Fruit fly (Drosophila melanogaster) whole organism, adult: ENCODE measurements around the gene Obp83ef.

Experiments used
- CG12768 ChIP-seq: fragments of 200-800 bp; sonication (Bioruptor generic); optimal IDR thresholded peaks from 2 replicates; lab custom pipeline; 2017; ENCODE audit warnings: missing biosample characterization, missing genetic modification characterization, mild to moderate bottlenecking, moderate library complexity, missing genetic modification reagents
- CG14711 ChIP-seq: fragments of 200-800 bp; sonication (Bioruptor generic); optimal IDR thresholded peaks from 2 replicates; lab custom pipeline; 2018; ENCODE audit warnings: missing biosample characterization, mild to moderate bottlenecking, missing genetic modification characterization, moderate library complexity
- CG1620 ChIP-seq: fragments of 200-800 bp; sonication (Bioruptor generic); optimal IDR thresholded peaks from 2 replicates; lab custom pipeline; 2016; ENCODE audit warnings: missing biosample characterization, missing genetic modification characterization
- CG5204 ChIP-seq: fragments of 200-800 bp; sonication (Bioruptor generic); optimal IDR thresholded peaks from 2 replicates; lab custom pipeline; 2016; ENCODE audit warnings: missing biosample characterization, missing genetic modification characterization
- CG7101 ChIP-seq: fragments of 200-800 bp; sonication (Bioruptor generic); optimal IDR thresholded peaks from 2 replicates; lab custom pipeline; 2018; ENCODE audit warnings: missing biosample characterization, mild to moderate bottlenecking, missing genetic modification characterization, moderate library complexity
- Crg-1 ChIP-seq: fragments of 200-800 bp; sonication (Bioruptor generic); optimal IDR thresholded peaks from 2 replicates; lab custom pipeline; 2016; ENCODE audit warnings: missing biosample characterization, missing genetic modification characterization
- Hr96 ChIP-seq: fragments of 200-800 bp; sonication (Bioruptor generic); optimal IDR thresholded peaks from 2 replicates; lab custom pipeline; 2016; ENCODE audit warnings: missing biosample characterization, missing genetic modification characterization
- bab1 ChIP-seq: fragments of 200-800 bp; sonication (Bioruptor generic); optimal IDR thresholded peaks from 3 replicates; lab custom pipeline; 2019; ENCODE audit warnings: missing biosample characterization, mild to moderate bottlenecking, missing genetic modification characterization, moderate library complexity
- cic ChIP-seq: fragments of 200-800 bp; sonication (Bioruptor generic); optimal IDR thresholded peaks from 2 replicates; lab custom pipeline; 2017; ENCODE audit warnings: missing biosample characterization, mild to moderate bottlenecking, missing genetic modification characterization, moderate library complexity
- cnc ChIP-seq, 2 experiments: fragments of >200 bp; optimal IDR thresholded peaks; 2 replicates each; lab custom pipeline; 2017

DNA sequence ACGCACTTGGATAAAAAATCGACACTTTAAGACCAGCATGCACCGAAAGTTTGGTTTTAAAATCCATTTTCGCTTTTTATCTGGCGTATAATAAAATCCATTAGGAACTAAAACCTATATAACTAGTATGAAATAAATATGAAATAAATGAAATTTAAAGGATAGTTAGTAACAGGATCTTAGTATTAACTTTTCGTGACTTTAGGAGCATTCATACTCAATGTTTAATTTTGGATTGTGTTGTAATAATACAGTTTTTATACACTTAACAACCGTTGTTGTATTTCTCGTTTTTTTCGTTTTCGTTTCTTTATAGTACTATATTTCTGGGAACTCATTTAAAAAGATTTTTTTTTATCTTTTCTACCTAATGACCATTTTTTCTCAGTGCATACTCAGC, 38.3 kb upstream of the Obp83ef start:
- TF ChIP-seq cic (GFP tag; lab: Kevin White, UChicago) (no peak), CG12768 (GFP tag; lab: Kevin White, UChicago) (no peak), cnc (optimal IDR thresholded peaks at IDR 0.05; lab: Kevin White, UChicago) (no peak), CG5204 (GFP tag; lab: Kevin White, UChicago) (no peak), Crg-1 (GFP tag; lab: Kevin White, UChicago) (no peak), CG7101 (tag; lab: Kevin White, UChicago) (no peak), Hr96 (GFP tag; lab: Kevin White, UChicago) (no peak), bab1 (GFP tag; lab: Kevin White, UChicago) (no peak), CG1620 (no peak), CG14711 (tag; lab: Kevin White, UChicago) (no peak)
